Worm (Caenorhabditis elegans) whole organism, young adult: ENCODE data around the gene ZC196.5.
"Not testable (repeated sequence)": the region's sequence is repeated elsewhere in the genome, so short reads cannot be mapped to it uniquely, and the experiment has no call there.

ENCODE experiments used
- B0019.2 ChIP-seq: fragments of 200-800 bp; sonication (Bioruptor generic); conservative IDR thresholded peaks from 2 replicates; pipeline ENCODE4 v1.3.6; 2022; ENCODE audit warnings: missing genetic modification reagents, missing genetic modification characterization, missing compliant biosample characterization
- B0035.1 ChIP-seq: sonication (generic microtip); optimal IDR thresholded peaks from 2 replicates; lab custom pipeline; 2016; ENCODE audit warnings: missing genetic modification characterization, mild to moderate bottlenecking, missing compliant biosample characterization, missing genotype, missing genetic modification reagents
- B0336.3 ChIP-seq: fragments of 200-800 bp; sonication (Bioruptor generic); IDR thresholded peaks from 2 replicates; pipeline ENCODE4 v1.3.6; 2022; ENCODE audit warnings: missing genetic modification characterization, missing compliant biosample characterization
- C06A6.2 ChIP-seq: fragments of 200-800 bp; sonication (Bioruptor generic); conservative IDR thresholded peaks from 2 replicates; pipeline ENCODE4 v1.3.6; 2022; ENCODE audit warnings: missing genetic modification characterization, missing compliant biosample characterization
- F10E7.11 ChIP-seq: sonication (generic microtip); optimal IDR thresholded peaks from 2 replicates; lab custom pipeline; 2017; ENCODE audit warnings: mild to moderate bottlenecking, missing genetic modification characterization, moderate library complexity, missing compliant biosample characterization
- K11D2.4 ChIP-seq: fragments of 200-800 bp; sonication (Bioruptor generic); IDR thresholded peaks from 2 replicates; pipeline ENCODE4 v1.3.6; 2022; ENCODE audit warnings: missing genetic modification reagents, missing genetic modification characterization, missing compliant biosample characterization
- K12H6.12 ChIP-seq: fragments of 200-800 bp; sonication (Bioruptor generic); optimal IDR thresholded peaks from 2 replicates; lab custom pipeline; 2018; ENCODE audit warnings: mild to moderate bottlenecking, missing genetic modification characterization, missing compliant biosample characterization
- T07F8.4 ChIP-seq: sonication (generic microtip); optimal IDR thresholded peaks from 2 replicates; lab custom pipeline; 2016; ENCODE audit warnings: mild to moderate bottlenecking, missing genetic modification characterization, moderate library complexity, missing compliant biosample characterization
- Y56A3A.18 ChIP-seq: fragments of 200-800 bp; sonication (Bioruptor generic); IDR thresholded peaks from 2 replicates; pipeline ENCODE4 v1.3.6; 2022; ENCODE audit warnings: missing genetic modification reagents, missing genetic modification characterization, missing compliant biosample characterization
- Y67H2A.10 ChIP-seq: fragments of 200-800 bp; sonication (Bioruptor generic); conservative IDR thresholded peaks from 2 replicates; pipeline ENCODE4 v1.3.6; 2022; ENCODE audit warnings: missing genetic modification reagents, missing genetic modification characterization, missing compliant biosample characterization
- Y79H2A.3 ChIP-seq: fragments of 200-800 bp; sonication (Bioruptor generic); conservative IDR thresholded peaks from 2 replicates; pipeline ENCODE4 v1.3.6; 2022; ENCODE audit warnings: missing genetic modification reagents, missing genetic modification characterization, missing compliant biosample characterization
- ZK185.1 ChIP-seq: sonication (generic microtip); optimal IDR thresholded peaks from 2 replicates; lab custom pipeline; 2016; ENCODE audit warnings: mild to moderate bottlenecking, missing genetic modification characterization, missing compliant biosample characterization; ENCODE audit not compliant: poor library complexity, severe bottlenecking
- athp-1 ChIP-seq: sonication (generic microtip); optimal IDR thresholded peaks from 2 replicates; lab custom pipeline; 2017; ENCODE audit warnings: mild to moderate bottlenecking, missing genetic modification characterization, missing compliant biosample characterization
- bed-1 ChIP-seq: fragments of 200-800 bp; sonication (Bioruptor generic); IDR thresholded peaks from 2 replicates; pipeline ENCODE4 v1.3.6; 2022; ENCODE audit warnings: missing genetic modification reagents, missing genetic modification characterization, missing compliant biosample characterization
- ceh-27 ChIP-seq: fragments of 200-800 bp; sonication (Bioruptor generic); optimal IDR thresholded peaks from 2 replicates; lab custom pipeline; 2018; ENCODE audit warnings: mild to moderate bottlenecking, missing genetic modification characterization, moderate library complexity, missing compliant biosample characterization
- ceh-40 ChIP-seq: fragments of 200-800 bp; sonication (Bioruptor generic); IDR thresholded peaks from 2 replicates; pipeline ENCODE4 v1.3.6; 2022; ENCODE audit warnings: missing genetic modification characterization, missing compliant biosample characterization
- ceh-91 ChIP-seq: fragments of 200-800 bp; sonication (Bioruptor generic); IDR thresholded peaks from 2 replicates; pipeline ENCODE4 v1.3.6; 2022; ENCODE audit warnings: missing genetic modification reagents, missing genetic modification characterization, missing compliant biosample characterization
- ekl-4 ChIP-seq: fragments of 200-800 bp; sonication (Bioruptor generic); IDR thresholded peaks from 2 replicates; pipeline ENCODE4 v1.3.6; 2022; ENCODE audit warnings: missing genetic modification reagents, missing genetic modification characterization, missing compliant biosample characterization
- ets-4 ChIP-seq: fragments of 200-800 bp; sonication (Bioruptor generic); optimal IDR thresholded peaks from 2 replicates; lab custom pipeline; 2018; ENCODE audit warnings: mild to moderate bottlenecking, missing genetic modification characterization, missing compliant biosample characterization
- hlh-26 ChIP-seq: fragments of 200-800 bp; sonication (Bioruptor generic); conservative IDR thresholded peaks from 2 replicates; pipeline ENCODE4 v1.3.6; 2022; ENCODE audit warnings: missing genetic modification reagents, missing genetic modification characterization, missing compliant biosample characterization
- hmg-1.2 ChIP-seq: fragments of 200-800 bp; sonication (Bioruptor generic); IDR thresholded peaks from 2 replicates; pipeline ENCODE4 v1.3.6; 2022; ENCODE audit warnings: missing genetic modification reagents, missing genetic modification characterization, missing compliant biosample characterization
- hmg-20 ChIP-seq: fragments of 200-800 bp; sonication (Bioruptor generic); IDR thresholded peaks from 2 replicates; pipeline ENCODE4 v1.3.6; 2022; ENCODE audit warnings: missing genetic modification reagents, missing genetic modification characterization, missing compliant biosample characterization
- lag-1 ChIP-seq: fragments of 200-800 bp; sonication (Bioruptor generic); IDR thresholded peaks from 2 replicates; pipeline ENCODE4 v1.3.6; 2022; ENCODE audit warnings: missing genetic modification reagents, missing genetic modification characterization, missing compliant biosample characterization
- lsy-27 ChIP-seq: sonication (generic microtip); optimal IDR thresholded peaks from 2 replicates; lab custom pipeline; 2017; ENCODE audit warnings: missing genetic modification characterization, mild to moderate bottlenecking, missing compliant biosample characterization, antibody characterized with exemption, missing genotype, borderline replicate concordance; ENCODE audit not compliant: insufficient read depth
- madf-8 ChIP-seq: fragments of 200-800 bp; sonication (Bioruptor generic); conservative IDR thresholded peaks from 2 replicates; pipeline ENCODE4 v1.3.6; 2022; ENCODE audit warnings: missing genetic modification reagents, missing genetic modification characterization, missing compliant biosample characterization
- nfya-1 ChIP-seq: sonication (generic microtip); optimal IDR thresholded peaks from 2 replicates; lab custom pipeline; 2017; ENCODE audit warnings: antibody characterized with exemption, missing compliant biosample characterization, missing genetic modification characterization, borderline replicate concordance; ENCODE audit not compliant: insufficient read depth
- nhr-27 ChIP-seq: fragments of 200-800 bp; sonication (Bioruptor generic); optimal IDR thresholded peaks from 2 replicates; lab custom pipeline; 2018; ENCODE audit warnings: mild to moderate bottlenecking, missing genetic modification characterization, moderate library complexity, missing compliant biosample characterization
- nhr-80 ChIP-seq: sonication (generic microtip); optimal IDR thresholded peaks from 2 replicates; lab custom pipeline; 2016; ENCODE audit warnings: missing genetic modification characterization, missing compliant biosample characterization
- nhr-90 ChIP-seq: sonication (generic microtip); optimal IDR thresholded peaks from 2 replicates; lab custom pipeline; 2016; ENCODE audit warnings: missing genotype, mild to moderate bottlenecking, missing genetic modification characterization, missing compliant biosample characterization
- rec-8 ChIP-seq, 2 experiments: sonication (generic microtip); optimal IDR thresholded peaks; 2 replicates each; lab custom pipeline; 2016; ENCODE audit warnings: mild to moderate bottlenecking in 2 of 2, missing genetic modification characterization in 2 of 2, missing genetic modification reagents in 2 of 2, missing genotype in 2 of 2, missing biosample characterization in 1 of 2, missing compliant biosample characterization in 1 of 2, moderate library complexity in 1 of 2
- rpc-1 ChIP-seq, 2 experiments: fragments of 150-350 bp in 1 of 2; sonication (generic microtip) in 1 of 2; optimal IDR thresholded peaks; 2 replicates each; lab custom pipeline; 2014 to 2018; ENCODE audit warnings: missing biosample characterization in 1 of 2, missing genetic modification characterization in 1 of 2, missing genetic modification reagents in 1 of 2, missing genotype in 1 of 2
- sea-2 ChIP-seq: fragments of 200-800 bp; sonication (Bioruptor generic); IDR thresholded peaks from 2 replicates; pipeline ENCODE4 v1.3.6; 2022; ENCODE audit warnings: missing genetic modification characterization, missing compliant biosample characterization
- snpc-1.1 ChIP-seq: sonication (generic microtip); optimal IDR thresholded peaks from 2 replicates; lab custom pipeline; 2017; ENCODE audit warnings: missing genetic modification characterization, mild to moderate bottlenecking, missing compliant biosample characterization, antibody characterized with exemption, moderate library complexity, missing genotype, missing genetic modification reagents; ENCODE audit not compliant: insufficient read depth
- snpc-4 ChIP-seq, 5 experiments: fragments of 150-350 bp in 1 of 5; sonication (generic microtip) in 4 of 5; optimal IDR thresholded peaks; 2 replicates each; lab custom pipeline; 2014 to 2018; ENCODE audit warnings: missing genetic modification characterization in 5 of 5, missing biosample characterization in 3 of 5, antibody characterized with exemption in 2 of 5, mild to moderate bottlenecking in 2 of 5, missing compliant biosample characterization in 2 of 5, missing genotype in 2 of 5, moderate library complexity in 2 of 5, missing genetic modification reagents in 1 of 5
- tbp1 ChIP-seq: fragments of 200-800 bp; sonication (Bioruptor generic); optimal IDR thresholded peaks from 2 replicates; lab custom pipeline; 2018; ENCODE audit warnings: mild to moderate bottlenecking, missing genetic modification characterization, missing compliant biosample characterization
- tlf-1 ChIP-seq: fragments of 200-800 bp; sonication (Bioruptor generic); optimal IDR thresholded peaks from 2 replicates; lab custom pipeline; 2018; ENCODE audit warnings: mild to moderate bottlenecking, missing genetic modification characterization, missing compliant biosample characterization
- unc-130 ChIP-seq: sonication (generic microtip); optimal IDR thresholded peaks from 2 replicates; lab custom pipeline; 2016; ENCODE audit warnings: missing genetic modification reagents, missing genetic modification characterization, missing compliant biosample characterization
- zim-3 ChIP-seq: sonication (generic microtip); optimal IDR thresholded peaks from 2 replicates; lab custom pipeline; 2017; ENCODE audit warnings: mild to moderate bottlenecking, missing genetic modification characterization, moderate library complexity, missing compliant biosample characterization
- ztf-22 ChIP-seq: fragments of 200-800 bp; sonication (Bioruptor generic); optimal IDR thresholded peaks from 2 replicates; lab custom pipeline; 2018; ENCODE audit warnings: mild to moderate bottlenecking, missing genetic modification characterization, moderate library complexity, missing compliant biosample characterization
- ztf-3 ChIP-seq: fragments of 200-800 bp; sonication (Bioruptor generic); optimal IDR thresholded peaks from 2 replicates; lab custom pipeline; 2018; ENCODE audit warnings: mild to moderate bottlenecking, missing genetic modification characterization, missing compliant biosample characterization

Gene ZC196.5

ce11 chrV:8686764-8687163 is 42.4 kb upstream of the ZC196.5 start, which contains the start of gene ZC190.7:
ZC190.7 (minus strand) TSS chrV:8686864.
- TF ChIP-seq ceh-27 (no peak), snpc-4 (GFP tag; optimal IDR thresholded peaks at IDR 0.05; lab: Kevin White, UChicago) (no peak), snpc-4 (tag; optimal IDR thresholded peaks at IDR 0.05; lab: Kevin White, UChicago) (no peak), nhr-80 (tag; lab: Kevin White, UChicago) (no peak), lsy-27 (tag; lab: Kevin White, UChicago) (no peak), ceh-91 (GFP tag; lab: Robert Waterston, UW) (no peak), B0035.1 (tag; lab: Kevin White, UChicago) (no peak), hlh-26 (GFP tag; lab: Robert Waterston, UW) (no peak), lag-1 (GFP tag; lab: Robert Waterston, UW) (no peak), Y56A3A.18 (GFP tag; lab: Robert Waterston, UW) (no peak), ztf-3 (GFP tag; lab: Kevin White, UChicago) (no peak), ekl-4 (no peak), F10E7.11 (no peak), hmg-1.2 (GFP tag; lab: Robert Waterston, UW) (no peak), rpc-1 (optimal IDR thresholded peaks at IDR 0.05; lab: Kevin White, UChicago) (no peak), rpc-1 (tag; optimal IDR thresholded peaks at IDR 0.05; lab: Kevin White, UChicago) (no peak), T07F8.4 (tag; lab: Kevin White, UChicago) (no peak)
- TF ChIP-seq, all 124 proteins: peak for 0

- TF ChIP-seq bed-1 (no peak), Y79H2A.3 (no peak), K11D2.4 (GFP tag; lab: Robert Waterston, UW) (no peak), Y67H2A.10 (GFP tag; lab: Robert Waterston, UW) (no peak), rec-8 (tag; optimal IDR thresholded peaks at IDR 0.05; lab: Kevin White, UChicago) (no peak), B0336.3 (GFP tag; lab: Robert Waterston, UW) (no peak), ets-4 (no peak), ztf-22 (GFP tag; lab: Kevin White, UChicago) (no peak), ZK185.1 (tag; lab: Kevin White, UChicago) (no peak)
- TF ChIP-seq, all 124 proteins: peak for 0
Observed at ce11 chrV:8687707-8688106, 41.5 kb upstream of the ZC196.5 start, which contains the start of gene ZC190.8. ZC190.8 (minus strand) TSS chrV:8687807.

ce11 chrV:8696218-8696617 is 33.0 kb upstream of the ZC196.5 start, which contains the start of gene ZC190.10:
ZC190.10 (minus strand) TSS chrV:8696318.
- not testable (repeated sequence) for TF ChIP-seq zim-3; unc-130; ceh-91 (GFP tag; lab: Robert Waterston, UW)

ce11 chrV:8711910-8712309 is 17.3 kb upstream of the ZC196.5 start, which contains the start of gene ZC178.2:
ZC178.2 (minus strand) TSS chrV:8712010.
- no peak for TF ChIP-seq ceh-40 (GFP tag; lab: Robert Waterston, UW)
- TF ChIP-seq snpc-1.1 (tag; lab: Kevin White, UChicago) = no peak
- TF ChIP-seq madf-8 = no peak
- TF ChIP-seq nhr-90 (tag; lab: Kevin White, UChicago) = no peak
- TF ChIP-seq athp-1 (tag; lab: Kevin White, UChicago) = no peak
- TF ChIP-seq sea-2 (GFP tag; lab: Robert Waterston, UW) = no peak
- TF ChIP-seq C06A6.2 (GFP tag; lab: Robert Waterston, UW) = no peak
- TF ChIP-seq K11D2.4 (GFP tag; lab: Robert Waterston, UW) = no peak
- TF ChIP-seq B0019.2 (GFP tag; lab: Robert Waterston, UW) = no peak
- no peak for TF ChIP-seq nfya-1 (tag; lab: Kevin White, UChicago)
- no peak for TF ChIP-seq hmg-20 (GFP tag; lab: Robert Waterston, UW)
- TF ChIP-seq lag-1 (GFP tag; lab: Robert Waterston, UW) = no peak
- TF ChIP-seq K12H6.12 (tag; lab: Kevin White, UChicago) = no peak
- no peak for TF ChIP-seq hlh-26 (GFP tag; lab: Robert Waterston, UW)
- no peak for TF ChIP-seq tbp1 (GFP tag; lab: Kevin White, UChicago)
- no peak for TF ChIP-seq nhr-27
- no peak for TF ChIP-seq tlf-1 (GFP tag; lab: Kevin White, UChicago)
